Worm (Caenorhabditis elegans): ENCODE results near the gene T09A5.15.
A peak's percentile ranks its signal among the peaks of the same experiment; 100 is the strongest.

DNA sequence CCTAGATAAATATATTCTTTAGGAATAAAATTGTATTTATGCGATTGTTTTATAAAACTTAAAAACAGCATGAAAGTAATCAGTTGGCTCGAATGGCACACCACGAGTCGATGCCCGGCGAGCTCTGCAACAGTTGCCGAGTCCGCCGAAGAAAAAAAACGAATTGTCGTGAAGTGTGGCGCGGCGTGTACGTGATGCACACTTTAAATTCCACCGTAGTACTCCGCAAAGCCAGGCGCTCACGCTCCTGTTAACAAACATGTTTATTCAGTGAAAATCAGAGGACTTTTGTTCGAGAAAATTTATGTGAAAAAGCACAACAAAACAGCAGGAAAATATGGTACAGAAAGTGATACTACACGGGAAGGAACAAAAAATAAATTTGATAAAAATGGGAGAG, 12.9 kb downstream of the T09A5.15 start:
- TF ChIP-seq fkh-10 (GFP tag; optimal IDR thresholded peaks at IDR 0.05) (no peak), ztf-4 (tag; optimal IDR thresholded peaks at IDR 0.05) (no peak), snpc-4 (tag; optimal IDR thresholded peaks at IDR 0.05) (peak; percentile 23), unc-62 (GFP tag; optimal IDR thresholded peaks at IDR 0.05) (no peak), skn-1 (tag; optimal IDR thresholded peaks at IDR 0.05) (no peak), tbx-2 (tag; optimal IDR thresholded peaks at IDR 0.05) (no peak)

Data from whole organism, L3 larva.